Worm (Caenorhabditis elegans): Measurements from ENCODE around the gene gcy-32.

- TF ChIP-seq W03F9.2 (tag; optimal IDR thresholded peaks at IDR 0.05) (no peak), him-1 (tag; optimal IDR thresholded peaks at IDR 0.05) (no peak)
Observed at ce11 chrV:13879241-13879640, 36.0 kb downstream of the gcy-32 start, which contains the start of gene lbp-7.

Data from whole organism, L4/young adult.